Fruit fly (Drosophila melanogaster): ENCODE results near the gene CycK.

The CycK gene

DNA sequence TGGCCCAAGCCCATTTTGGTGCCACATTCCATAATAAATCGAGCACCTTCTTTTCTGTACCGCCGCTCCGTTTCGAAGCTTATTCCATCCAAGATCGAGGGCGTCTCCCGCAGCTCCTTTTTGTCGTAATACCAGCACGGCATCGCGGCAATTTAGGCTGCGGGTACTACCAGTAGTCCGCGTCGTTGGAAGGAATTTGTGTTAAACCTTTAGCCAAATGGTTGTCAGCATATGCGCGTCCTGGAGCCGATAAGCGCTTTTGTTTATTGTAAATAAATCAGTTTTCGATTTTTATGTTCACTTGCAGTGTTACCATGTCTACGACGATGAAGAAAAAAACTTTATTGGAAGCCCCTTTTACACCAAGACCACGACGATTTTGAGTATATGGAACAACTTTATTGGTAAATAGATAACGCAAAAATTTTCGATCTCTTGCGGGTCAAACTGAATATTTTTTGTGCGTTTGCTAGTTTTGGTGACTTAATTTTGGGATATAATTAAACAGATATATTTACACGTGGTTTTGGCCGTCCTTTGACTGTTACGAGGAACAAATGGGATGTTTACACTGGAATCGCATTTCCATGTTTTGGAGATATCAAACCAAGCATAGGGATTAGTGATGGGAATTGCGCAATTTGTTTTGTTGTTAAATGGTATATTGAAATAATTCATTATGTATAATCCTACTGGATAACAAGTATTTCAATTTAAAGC, at the start of gene CycK (continued):
- TF ChIP-seq ssp (GFP tag; IDR thresholded peaks at IDR 0.05) (peak; percentile 96), ab (GFP tag; optimal IDR thresholded peaks at IDR 0.05) (no peak), Drgx (GFP tag; IDR thresholded peaks at IDR 0.05) (no peak), CG14441 (GFP tag; IDR thresholded peaks at IDR 0.05) (0 out of 2 replicates have a peak, but pooled peaks have one; percentile 32), schlank (tag; optimal IDR thresholded peaks at IDR 0.05) (no peak), Nf-YC (tag; optimal IDR thresholded peaks at IDR 0.05) (no peak), CG32772 (GFP tag; IDR thresholded peaks at IDR 0.05) (no peak), nmo (GFP tag; optimal IDR thresholded peaks at IDR 0.05) (peak; percentile 50), CG7839 (tag; optimal IDR thresholded peaks at IDR 0.05) (peak; percentile 28), HLH4C (GFP tag; IDR thresholded peaks at IDR 0.05; ENCODE audit: partially characterized antibody) (0 out of 3 replicates have a peak, but pooled peaks have one; percentile 14), CG12155 (GFP tag; optimal IDR thresholded peaks at IDR 0.05) (no peak), zen (tag; optimal IDR thresholded peaks at IDR 0.05) (no peak), HLH54F (GFP tag; optimal IDR thresholded peaks at IDR 0.05) (peak; percentile 10), gsb-n (tag; optimal IDR thresholded peaks at IDR 0.05) (no peak), Mad (GFP tag; optimal IDR thresholded peaks at IDR 0.05) (peak; percentile 33), CG13424 (tag; optimal IDR thresholded peaks at IDR 0.05) (peak; percentile 9), CG16813 (GFP tag; IDR thresholded peaks at IDR 0.05; ENCODE audit: partially characterized antibody) (no peak), lola (GFP tag; optimal IDR thresholded peaks at IDR 0.05) (peak in 1 of 3 experiments; percentile 37), wor (GFP tag; IDR thresholded peaks at IDR 0.05) (no peak), fd3F (GFP tag; optimal IDR thresholded peaks at IDR 0.05) (no peak), CG13894 (tag; optimal IDR thresholded peaks at IDR 0.05) (no peak), crp (GFP tag; optimal IDR thresholded peaks at IDR 0.05) (no peak), vnd (GFP tag; IDR thresholded peaks at IDR 0.05; ENCODE audit: partially characterized antibody) (no peak), vvl (GFP tag; IDR thresholded peaks at IDR 0.05) (no peak), CG9215 (GFP tag; IDR thresholded peaks at IDR 0.05) (no peak), slbo (GFP tag; IDR thresholded peaks at IDR 0.05) (peak; percentile 35; the same call in 1 of the 2 replicates), CTCF (GFP tag; optimal IDR thresholded peaks at IDR 0.05) (no peak), CG10979 (tag; optimal IDR thresholded peaks at IDR 0.05) (no peak), CG32532 (GFP tag; IDR thresholded peaks at IDR 0.05) (no peak; the same call in 1 of the 2 replicates), CG8924 (tag; optimal IDR thresholded peaks at IDR 0.05) (no peak), CG14860 (GFP tag; IDR thresholded peaks at IDR 0.05; ENCODE audit: partially characterized antibody) (no peak), Tbp (GFP tag; optimal IDR thresholded peaks at IDR 0.05) (no peak), CG11085 (GFP tag; IDR thresholded peaks at IDR 0.05) (no peak), CG8089 (GFP tag; optimal IDR thresholded peaks at IDR 0.05) (peak; percentile 3), CG6813 (GFP tag; optimal IDR thresholded peaks at IDR 0.05) (no peak), CG1233 (GFP tag; optimal IDR thresholded peaks at IDR 0.05) (no peak), Gug (GFP tag; IDR thresholded peaks at IDR 0.05) (no peak), MBD-R2 (GFP tag; IDR thresholded peaks at IDR 0.05) (peak; percentile 53; the same call in 1 of the 2 replicates), CG9797 (GFP tag; optimal IDR thresholded peaks at IDR 0.05) (peak; percentile 26), cg (GFP tag; optimal IDR thresholded peaks at IDR 0.05) (no peak), Adf1 (GFP tag; IDR thresholded peaks at IDR 0.05) (no peak), ac (GFP tag; optimal IDR thresholded peaks at IDR 0.05) (no peak), bowl (GFP tag; IDR thresholded peaks at IDR 0.05) (no peak), Ptx1 (GFP tag; IDR thresholded peaks at IDR 0.05) (peak; percentile 30; the same call in 1 of the 2 replicates), H15 (GFP tag; IDR thresholded peaks at IDR 0.05) (no peak), salm (tag; optimal IDR thresholded peaks at IDR 0.05) (no peak), CG12391 (tag; optimal IDR thresholded peaks at IDR 0.05) (peak; percentile 10), CG8765 (GFP tag; IDR thresholded peaks at IDR 0.05) (no peak), CG4707 (GFP tag; optimal IDR thresholded peaks at IDR 0.05) (no peak), phol (tag; optimal IDR thresholded peaks at IDR 0.05) (peak; percentile 46)
